Fruit fly (Drosophila melanogaster): ENCODE measurements around the gene TMEM216.

Gene TMEM216

dm6 chr3R:8715851-8716550 lies at the start of gene TMEM216:
TMEM216 (plus strand) TSS chr3R:8716243.
- no peak for TF ChIP-seq Ets98B (GFP tag; IDR thresholded peaks at IDR 0.05)
- no peak for TF ChIP-seq CG14655 (GFP tag; optimal IDR thresholded peaks at IDR 0.05)
- no peak for TF ChIP-seq rn (GFP tag; IDR thresholded peaks at IDR 0.05)
- no peak for TF ChIP-seq Pif1A (GFP tag; optimal IDR thresholded peaks at IDR 0.05)
- no peak for TF ChIP-seq Snoo (tag; optimal IDR thresholded peaks at IDR 0.05)
- TF ChIP-seq CG8159 (tag; optimal IDR thresholded peaks at IDR 0.05) = no peak
- TF ChIP-seq gl (tag; optimal IDR thresholded peaks at IDR 0.05) = peak; percentile 28
- peak; percentile 2 for TF ChIP-seq EcR (GFP tag; optimal IDR thresholded peaks at IDR 0.05)
- TF ChIP-seq CG4496 (GFP tag; IDR thresholded peaks at IDR 0.05) = 0 out of 3 replicates have a peak, but pooled peaks have one; percentile 17

- TF ChIP-seq fd96Ca (GFP tag; IDR thresholded peaks at IDR 0.05) (no peak), CG4496 (GFP tag; IDR thresholded peaks at IDR 0.05) (no peak)
These were observed 48.5 kb upstream of the TMEM216 start, which contains the start of gene CG8036 for dm6 chr3R:8667568-8667967. CG8036 (plus strand) TSS chr3R:8667868.

dm6 chr3R:8668024-8668856 lies 47.8 kb upstream of the TMEM216 start:
- TF ChIP-seq CG12605 (GFP tag; IDR thresholded peaks at IDR 0.05) (no peak), EcR (GFP tag; optimal IDR thresholded peaks at IDR 0.05) (peak; percentile 28), Ets98B (GFP tag; IDR thresholded peaks at IDR 0.05) (0 out of 2 replicates have a peak, but pooled peaks have one; percentile 3)

- TF ChIP-seq CG4496 (GFP tag; IDR thresholded peaks at IDR 0.05) (peak; percentile 99), CG14655 (GFP tag; optimal IDR thresholded peaks at IDR 0.05) (peak; percentile 98), D1 (tag; optimal IDR thresholded peaks at IDR 0.05) (peak; percentile 86), CG9948 (tag; optimal IDR thresholded peaks at IDR 0.05) (peak; percentile 98), Ets98B (GFP tag; IDR thresholded peaks at IDR 0.05) (peak; percentile 99), CG8159 (tag; optimal IDR thresholded peaks at IDR 0.05) (peak; percentile 98), CG12605 (GFP tag; IDR thresholded peaks at IDR 0.05) (peak; percentile 98), CG13204 (GFP tag; optimal IDR thresholded peaks at IDR 0.05) (peak; percentile 94), CG15710 (tag; optimal IDR thresholded peaks at IDR 0.05) (peak; percentile 97), CG10348 (GFP tag; IDR thresholded peaks at IDR 0.05) (peak; percentile 89), CG34367 (tag; optimal IDR thresholded peaks at IDR 0.05) (peak; percentile 98), fd96Ca (GFP tag; IDR thresholded peaks at IDR 0.05) (peak; percentile 97), CG8301 (tag; optimal IDR thresholded peaks at IDR 0.05) (peak; percentile 99), Pif1B (GFP tag; optimal IDR thresholded peaks at IDR 0.05) (peak; percentile 99), EcR (GFP tag; optimal IDR thresholded peaks at IDR 0.05) (peak; percentile 45), Pif1A (GFP tag; optimal IDR thresholded peaks at IDR 0.05) (peak; percentile 99), CG32121 (GFP tag; IDR thresholded peaks at IDR 0.05) (peak; percentile 97), CG17806 (tag; optimal IDR thresholded peaks at IDR 0.05) (peak; percentile 98), rn (GFP tag; IDR thresholded peaks at IDR 0.05) (peak; percentile 92), gl (tag; optimal IDR thresholded peaks at IDR 0.05) (peak; percentile 96), Snoo (tag; optimal IDR thresholded peaks at IDR 0.05) (peak; percentile 97)
These were observed 46.9 kb upstream of the TMEM216 start for dm6 chr3R:8669029-8669707.

- TF ChIP-seq CG4496 (GFP tag; IDR thresholded peaks at IDR 0.05) (peak; percentile 47; the same call in 1 of the 3 replicates), CG34367 (tag; optimal IDR thresholded peaks at IDR 0.05) (no peak), Ets98B (GFP tag; IDR thresholded peaks at IDR 0.05) (peak; percentile 51), CG17806 (tag; optimal IDR thresholded peaks at IDR 0.05) (no peak), EcR (GFP tag; optimal IDR thresholded peaks at IDR 0.05) (peak; percentile 19), Pif1B (GFP tag; optimal IDR thresholded peaks at IDR 0.05) (no peak), CG9948 (tag; optimal IDR thresholded peaks at IDR 0.05) (no peak), Pif1A (GFP tag; optimal IDR thresholded peaks at IDR 0.05) (peak; percentile 9), CG8159 (tag; optimal IDR thresholded peaks at IDR 0.05) (no peak), CG32121 (GFP tag; IDR thresholded peaks at IDR 0.05) (peak; percentile 56; the same call in 1 of the 2 replicates), fd96Ca (GFP tag; IDR thresholded peaks at IDR 0.05) (peak; percentile 58; the same call in 2 of the 3 replicates), CG8301 (tag; optimal IDR thresholded peaks at IDR 0.05) (no peak)
These were observed 46.0 kb upstream of the TMEM216 start for dm6 chr3R:8669900-8670528.

Measured in whole organism, pupa.